Fruit fly (Drosophila melanogaster) whole organism, embryonic: ENCODE data around the gene CG42342.

Experiments
- Atf3 ChIP-seq: fragments of 200-800 bp; sonication (Bioruptor generic); optimal IDR thresholded peaks from 3 replicates; lab custom pipeline; 2016; ENCODE audit warnings: missing biosample characterization, missing genetic modification characterization
- CG10543 ChIP-seq: fragments of 200-800 bp; sonication (Bioruptor generic); optimal IDR thresholded peaks from 3 replicates; lab custom pipeline; 2017; ENCODE audit warnings: missing biosample characterization, mild to moderate bottlenecking, missing genetic modification characterization, moderate library complexity
- CG11093 ChIP-seq: fragments of 200-800 bp; sonication (Bioruptor generic); IDR thresholded peaks from 3 replicates; pipeline ENCODE4 v1.3.6; 2022; ENCODE audit warnings: missing biosample characterization, missing genetic modification characterization
- CG11247 ChIP-seq: fragments of 200-800 bp; sonication (Bioruptor generic); IDR thresholded peaks from 2 replicates; pipeline ENCODE4 v1.3.6; 2022; ENCODE audit warnings: missing biosample characterization, missing genetic modification characterization
- CG11560 ChIP-seq: fragments of 200-800 bp; sonication (Bioruptor generic); IDR thresholded peaks from 3 replicates; pipeline ENCODE4 v1.3.6; 2022; ENCODE audit warnings: missing biosample characterization, missing genetic modification characterization
- CG11723 ChIP-seq: fragments of 200-800 bp; sonication (Bioruptor generic); optimal IDR thresholded peaks from 2 replicates; lab custom pipeline; 2017; ENCODE audit warnings: missing biosample characterization, mild to moderate bottlenecking, missing genetic modification characterization
- CG12744 ChIP-seq: fragments of 200-800 bp; sonication (Bioruptor generic); optimal IDR thresholded peaks from 2 replicates; lab custom pipeline; 2016; ENCODE audit warnings: missing biosample characterization, missing genetic modification characterization
- CG14050 ChIP-seq: fragments of 200-800 bp; sonication (Bioruptor generic); IDR thresholded peaks from 3 replicates; pipeline ENCODE4 v1.3.6; 2022; ENCODE audit warnings: missing biosample characterization, missing genetic modification characterization
- CG15601 ChIP-seq: fragments of 200-800 bp; sonication (Bioruptor generic); optimal IDR thresholded peaks from 3 replicates; lab custom pipeline; 2019; ENCODE audit warnings: missing biosample characterization, mild to moderate bottlenecking, missing genetic modification characterization, moderate library complexity
- CG1602 ChIP-seq: fragments of 200-800 bp; sonication (Bioruptor generic); optimal IDR thresholded peaks from 3 replicates; lab custom pipeline; 2016; ENCODE audit warnings: missing biosample characterization, missing genetic modification characterization
- CG1603 ChIP-seq: fragments of 200-800 bp; sonication (Bioruptor generic); optimal IDR thresholded peaks from 2 replicates; lab custom pipeline; 2019; ENCODE audit warnings: missing biosample characterization, mild to moderate bottlenecking, missing genetic modification characterization, moderate library complexity
- CG17568 ChIP-seq: fragments of 200-800 bp; sonication (Bioruptor generic); optimal IDR thresholded peaks from 2 replicates; lab custom pipeline; 2018; ENCODE audit warnings: missing biosample characterization, mild to moderate bottlenecking, missing genetic modification characterization, moderate library complexity
- CG2678 ChIP-seq: fragments of 200-800 bp; sonication (Bioruptor generic); optimal IDR thresholded peaks from 3 replicates; lab custom pipeline; 2019; ENCODE audit warnings: missing biosample characterization, mild to moderate bottlenecking, missing genetic modification characterization, moderate library complexity
- CG31441 ChIP-seq: fragments of 200-800 bp; sonication (Bioruptor generic); IDR thresholded peaks from 2 replicates; pipeline ENCODE4 v1.3.6; 2022; ENCODE audit warnings: missing biosample characterization, missing genetic modification characterization
- CG32532 ChIP-seq: fragments of 200-800 bp; sonication (Bioruptor generic); IDR thresholded peaks from 2 replicates; pipeline ENCODE4 v1.3.6; 2022; ENCODE audit warnings: missing biosample characterization, missing genetic modification characterization
- CG3407 ChIP-seq: fragments of 200-800 bp; sonication (Bioruptor generic); optimal IDR thresholded peaks from 2 replicates; lab custom pipeline; 2018; ENCODE audit warnings: missing biosample characterization, mild to moderate bottlenecking, missing genetic modification characterization
- CG6272 ChIP-seq: fragments of 200-800 bp; sonication (Bioruptor generic); IDR thresholded peaks from 2 replicates; pipeline ENCODE4 v1.3.6; 2022; ENCODE audit warnings: missing biosample characterization, missing genetic modification characterization
- CG6813 ChIP-seq: fragments of 200-800 bp; sonication (Bioruptor generic); optimal IDR thresholded peaks from 2 replicates; lab custom pipeline; 2017; ENCODE audit warnings: missing biosample characterization, missing genetic modification characterization, mild to moderate bottlenecking, moderate library complexity, missing genetic modification reagents
- CG7357 ChIP-seq: fragments of 200-800 bp; sonication (Bioruptor generic); IDR thresholded peaks from 3 replicates; pipeline ENCODE4 v1.3.6; 2022; ENCODE audit warnings: missing biosample characterization, missing genetic modification characterization
- CG7372 ChIP-seq: fragments of 200-800 bp; sonication (Bioruptor generic); IDR thresholded peaks from 2 replicates; pipeline ENCODE4 v1.3.6; 2022; ENCODE audit warnings: missing biosample characterization, missing genetic modification characterization
- CG8359 ChIP-seq: fragments of 200-800 bp; sonication (Bioruptor generic); optimal IDR thresholded peaks from 2 replicates; lab custom pipeline; 2017; ENCODE audit warnings: missing biosample characterization, mild to moderate bottlenecking, missing genetic modification characterization, borderline replicate concordance
- Camta ChIP-seq: fragments of 200-800 bp; sonication (Bioruptor generic); optimal IDR thresholded peaks from 2 replicates; lab custom pipeline; 2016; ENCODE audit warnings: missing biosample characterization, missing genetic modification characterization
- Fer2 ChIP-seq: fragments of 200-800 bp; sonication (Bioruptor generic); optimal IDR thresholded peaks from 2 replicates; lab custom pipeline; 2018; ENCODE audit warnings: missing biosample characterization, mild to moderate bottlenecking, missing genetic modification characterization, moderate library complexity
- Fer3 ChIP-seq: fragments of 200-800 bp; sonication (Bioruptor generic); optimal IDR thresholded peaks from 2 replicates; lab custom pipeline; 2018; ENCODE audit warnings: missing biosample characterization, mild to moderate bottlenecking, missing genetic modification characterization, moderate library complexity
- Gug ChIP-seq: fragments of 200-800 bp; sonication (Bioruptor generic); IDR thresholded peaks from 4 replicates; pipeline ENCODE4 v1.3.6; 2022; ENCODE audit warnings: missing biosample characterization, missing genetic modification characterization
- HmgD ChIP-seq: fragments of 200-800 bp; sonication (Bioruptor generic); optimal IDR thresholded peaks from 3 replicates; lab custom pipeline; 2016; ENCODE audit warnings: missing biosample characterization, missing genetic modification characterization
- MTF-1 ChIP-seq: fragments of 200-800 bp; sonication (Bioruptor generic); optimal IDR thresholded peaks from 2 replicates; lab custom pipeline; 2018; ENCODE audit warnings: missing biosample characterization, mild to moderate bottlenecking, missing genetic modification characterization, borderline replicate concordance
- Med ChIP-seq: fragments of 200-800 bp; sonication (Bioruptor generic); peaks from one replicate; lab custom pipeline; 2016; ENCODE audit warnings: missing biosample characterization, missing genetic modification characterization, mild to moderate bottlenecking, inconsistent platforms, moderate library complexity
- NK7.1 ChIP-seq: fragments of 200-800 bp; sonication (Bioruptor generic); optimal IDR thresholded peaks from 3 replicates; lab custom pipeline; 2016; ENCODE audit warnings: missing biosample characterization, missing genetic modification characterization
- Nf-YB ChIP-seq: fragments of 200-800 bp; sonication (Bioruptor generic); optimal IDR thresholded peaks from 3 replicates; lab custom pipeline; 2019; ENCODE audit warnings: missing biosample characterization, mild to moderate bottlenecking, missing genetic modification characterization, moderate library complexity
- NfI ChIP-seq: fragments of 200-800 bp; sonication (Bioruptor generic); optimal IDR thresholded peaks from 3 replicates; lab custom pipeline; 2018; ENCODE audit warnings: missing biosample characterization, mild to moderate bottlenecking, missing genetic modification characterization, moderate library complexity
- Opbp ChIP-seq: fragments of 200-800 bp; sonication (Bioruptor generic); IDR thresholded peaks from 3 replicates; pipeline ENCODE4 v1.3.6; 2022; ENCODE audit warnings: missing biosample characterization, missing genetic modification characterization; ENCODE audit not compliant: partially characterized antibody
- TFAM ChIP-seq: fragments of 200-800 bp; sonication (Bioruptor generic); optimal IDR thresholded peaks from 2 replicates; lab custom pipeline; 2017; ENCODE audit warnings: missing biosample characterization, missing genetic modification characterization, inconsistent platforms
- cato ChIP-seq: fragments of 200-800 bp; sonication (Bioruptor generic); optimal IDR thresholded peaks from 2 replicates; lab custom pipeline; 2016; ENCODE audit warnings: missing biosample characterization, missing genetic modification characterization, borderline replicate concordance
- chn ChIP-seq: fragments of 200-800 bp; sonication (Bioruptor generic); optimal IDR thresholded peaks from 2 replicates; lab custom pipeline; 2016; ENCODE audit warnings: missing biosample characterization, missing genetic modification characterization
- ci ChIP-seq: fragments of 200-800 bp; sonication (Bioruptor generic); IDR thresholded peaks from 3 replicates; pipeline ENCODE4 v1.3.6; 2022; ENCODE audit warnings: missing biosample characterization, missing genetic modification characterization
- eyg ChIP-seq: fragments of 200-800 bp; sonication (Bioruptor generic); optimal IDR thresholded peaks from 3 replicates; lab custom pipeline; 2016; ENCODE audit warnings: missing biosample characterization, missing genetic modification characterization
- gce ChIP-seq: fragments of 200-800 bp; sonication (Bioruptor generic); IDR thresholded peaks from 3 replicates; pipeline ENCODE4 v1.3.6; 2022; ENCODE audit warnings: missing biosample characterization, missing genetic modification characterization
- insv ChIP-seq, 2 experiments: fragments of 200-800 bp; sonication (Bioruptor generic); optimal IDR thresholded peaks; 3 replicates each; lab custom pipeline; 2016 to 2018; ENCODE audit warnings: missing biosample characterization in 2 of 2, missing genetic modification characterization in 2 of 2
- kah ChIP-seq: fragments of 200-800 bp; sonication (Bioruptor generic); optimal IDR thresholded peaks from 2 replicates; lab custom pipeline; 2018; ENCODE audit warnings: missing biosample characterization, mild to moderate bottlenecking, missing genetic modification characterization
- mld ChIP-seq: fragments of 200-800 bp; sonication (Bioruptor generic); IDR thresholded peaks from 3 replicates; pipeline ENCODE4 v1.3.6; 2022; ENCODE audit warnings: missing biosample characterization, missing genetic modification characterization; ENCODE audit not compliant: partially characterized antibody
- prd ChIP-seq, 3 experiments: fragments of >200 bp in 2 of 3; fragments of 200-800 bp in 1 of 3; sonication (Bioruptor generic) in 1 of 3; optimal IDR thresholded peaks in 2 of 3; IDR thresholded peaks in 1 of 3; 2 replicates in 2 of 3; 3 replicates in 1 of 3; pipeline versions ENCODE4 v1.3.6 to Lab custom; 2017 to 2022; ENCODE audit warnings: missing biosample characterization in 1 of 3, missing genetic modification characterization in 1 of 3
- repo ChIP-seq: fragments of 200-800 bp; sonication (Bioruptor generic); optimal IDR thresholded peaks from 2 replicates; lab custom pipeline; 2016; ENCODE audit warnings: missing biosample characterization, missing genetic modification characterization
- slou ChIP-seq: fragments of 200-800 bp; sonication (Bioruptor generic); optimal IDR thresholded peaks from 3 replicates; lab custom pipeline; 2016; ENCODE audit warnings: missing biosample characterization, missing genetic modification characterization
- tio ChIP-seq: fragments of 200-800 bp; sonication (Bioruptor generic); optimal IDR thresholded peaks from 2 replicates; lab custom pipeline; 2017; ENCODE audit warnings: missing biosample characterization, missing genetic modification characterization, inconsistent platforms
- toy ChIP-seq: fragments of 200-800 bp; sonication (Bioruptor generic); IDR thresholded peaks from 2 replicates; pipeline ENCODE4 v1.3.6; 2022; ENCODE audit warnings: missing biosample characterization, missing genetic modification characterization
- twi ChIP-seq: fragments of 200-800 bp; optimal IDR thresholded peaks from 2 replicates; lab custom pipeline; 2019; ENCODE audit warnings: missing biosample characterization, mild to moderate bottlenecking, missing genetic modification characterization, moderate library complexity
- zen ChIP-seq: fragments of 200-800 bp; sonication (Bioruptor generic); optimal IDR thresholded peaks from 3 replicates; lab custom pipeline; 2018; ENCODE audit warnings: missing biosample characterization, mild to moderate bottlenecking, missing genetic modification characterization, moderate library complexity

CG42342 gene

dm6 chr3R:16551680-16552627, 49.4 kb downstream of the CG42342 start (continued):
- TF ChIP-seq CG6813 (GFP tag; lab: Kevin White, UChicago) (no peak), CG17568 (GFP tag; lab: Kevin White, UChicago) (no peak), CG12744 (GFP tag; lab: Kevin White, UChicago) (no peak), HmgD (no peak), zen (tag; lab: Kevin White, UChicago) (peak; percentile 100), CG7372 (no peak), NfI (no peak), cato (GFP tag; lab: Kevin White, UChicago) (no peak), MTF-1 (GFP tag; lab: Kevin White, UChicago) (no peak), prd (optimal IDR thresholded peaks at IDR 0.05; lab: Kevin White, UChicago) (no peak), prd (GFP tag; IDR thresholded peaks at IDR 0.05; lab: Robert Waterston, UW) (peak; percentile 22; the same call in 1 of the 3 replicates), Atf3 (GFP tag; lab: Kevin White, UChicago) (no peak), kah (GFP tag; lab: Kevin White, UChicago) (peak; percentile 8), CG1602 (GFP tag; lab: Kevin White, UChicago) (no peak), Fer2 (tag; lab: Kevin White, UChicago) (no peak), CG14050 (GFP tag; lab: Robert Waterston, UW) (no peak), CG8359 (no peak), Opbp (GFP tag; lab: Robert Waterston, UW) (no peak), slou (GFP tag; lab: Kevin White, UChicago) (no peak), ci (peak; percentile 84), CG11723 (GFP tag; lab: Kevin White, UChicago) (no peak), repo (GFP tag; lab: Kevin White, UChicago) (no peak), TFAM (no peak), toy (GFP tag; lab: Robert Waterston, UW) (no peak), CG10543 (GFP tag; lab: Kevin White, UChicago) (peak; percentile 12), gce (GFP tag; lab: Robert Waterston, UW) (0 out of 3 replicates have a peak, but pooled peaks have one; percentile 20), Camta (no peak), Gug (GFP tag; lab: Robert Waterston, UW) (no peak), chn (GFP tag; lab: Kevin White, UChicago) (no peak), CG11093 (GFP tag; lab: Robert Waterston, UW) (no peak), Fer3 (tag; lab: Kevin White, UChicago) (no peak), NK7.1 (no peak), CG2678 (tag; lab: Kevin White, UChicago) (no peak), insv (GFP tag; optimal IDR thresholded peaks at IDR 0.05; lab: Kevin White, UChicago) (no peak), CG6272 (GFP tag; lab: Robert Waterston, UW) (no peak), Med (GFP tag; lab: Kevin White, UChicago) (no peak), CG7357 (GFP tag; lab: Robert Waterston, UW) (no peak), mld (GFP tag; lab: Robert Waterston, UW) (no peak), twi (tag; lab: Kevin White, UChicago) (peak; percentile 47), CG3407 (GFP tag; lab: Kevin White, UChicago) (no peak), CG11247 (GFP tag; lab: Robert Waterston, UW) (no peak), CG31441 (no peak), CG15601 (tag; lab: Kevin White, UChicago) (no peak), tio (GFP tag; lab: Kevin White, UChicago) (no peak), CG1603 (no peak), Nf-YB (GFP tag; lab: Kevin White, UChicago) (no peak), CG32532 (GFP tag; lab: Robert Waterston, UW) (no peak), CG11560 (no peak), eyg (GFP tag; lab: Kevin White, UChicago) (no peak)
